Worm (Caenorhabditis elegans) whole organism, L1 larva: ENCODE data around the gene K10D6.3.

ENCODE experiments used
- ceh-88 ChIP-seq: fragments of 200-800 bp; sonication (Bioruptor generic); IDR thresholded peaks from 2 replicates; pipeline ENCODE4 v1.3.6; 2022; ENCODE audit warnings: missing genetic modification characterization, missing compliant biosample characterization
- elt-2 ChIP-seq: sonication (generic microtip); optimal IDR thresholded peaks from 2 replicates; lab custom pipeline; 2016; ENCODE audit warnings: missing genetic modification characterization, mild to moderate bottlenecking, inconsistent platforms, missing compliant biosample characterization, missing genetic modification reagents
- fkh-10 ChIP-seq: sonication (generic microtip); optimal IDR thresholded peaks from 2 replicates; lab custom pipeline; 2017; ENCODE audit warnings: missing biosample characterization, missing genetic modification reagents, missing genetic modification characterization
- nhr-237 ChIP-seq: fragments of 150-350 bp; optimal IDR thresholded peaks from 2 replicates; lab custom pipeline; 2014; ENCODE audit warnings: missing biosample characterization, missing genetic modification characterization
- tbx-2 ChIP-seq: sonication (generic microtip); optimal IDR thresholded peaks from 2 replicates; lab custom pipeline; 2016; ENCODE audit warnings: missing genetic modification characterization, missing compliant biosample characterization
- unc-62 ChIP-seq: fragments of 150-350 bp; optimal IDR thresholded peaks from 2 replicates; lab custom pipeline; 2014; ENCODE audit warnings: missing biosample characterization, missing genetic modification reagents, missing genetic modification characterization
- zag-1 ChIP-seq: fragments of 150-350 bp; optimal IDR thresholded peaks from 2 replicates; lab custom pipeline; 2014; ENCODE audit warnings: missing biosample characterization, missing genetic modification characterization
- zip-4 ChIP-seq: fragments of 200-800 bp; sonication (Bioruptor generic); optimal IDR thresholded peaks from 2 replicates; lab custom pipeline; 2018; ENCODE audit warnings: mild to moderate bottlenecking, missing genetic modification characterization, moderate library complexity, missing compliant biosample characterization

ce11 chrV:11250735-11251134 is 50.3 kb downstream of the K10D6.3 start, which contains the start of gene T19B10.12:
- TF ChIP-seq unc-62: no peak
- no peak for TF ChIP-seq elt-2 (tag; lab: Kevin White, UChicago)
- TF ChIP-seq fkh-10: no peak
- no peak for TF ChIP-seq tbx-2 (tag; lab: Kevin White, UChicago)
- no peak for TF ChIP-seq ceh-88
- TF ChIP-seq nhr-237: no peak
- no peak for TF ChIP-seq zip-4 (GFP tag; lab: Kevin White, UChicago)
- no peak for TF ChIP-seq zag-1 (tag; lab: Kevin White, UChicago)
